Fruit fly (Drosophila melanogaster): Measurements from ENCODE around the gene CG12693.

- TF ChIP-seq CG8301 (tag; optimal IDR thresholded peaks at IDR 0.05) (no peak), rn (GFP tag; IDR thresholded peaks at IDR 0.05) (no peak), Pif1A (GFP tag; optimal IDR thresholded peaks at IDR 0.05) (no peak), Pif1B (GFP tag; optimal IDR thresholded peaks at IDR 0.05) (no peak), Ets98B (GFP tag; IDR thresholded peaks at IDR 0.05) (peak; percentile 8; the same call in 1 of the 2 replicates)
Measured at dm6 chrX:4325346-4325745, 3.9 kb downstream of the CG12693 start.
